Fruit fly (Drosophila melanogaster): ENCODE measurements around the gene CG14543.
A peak's percentile ranks its signal among the peaks of the same experiment; 100 is the strongest.

CG14543 gene

DNA sequence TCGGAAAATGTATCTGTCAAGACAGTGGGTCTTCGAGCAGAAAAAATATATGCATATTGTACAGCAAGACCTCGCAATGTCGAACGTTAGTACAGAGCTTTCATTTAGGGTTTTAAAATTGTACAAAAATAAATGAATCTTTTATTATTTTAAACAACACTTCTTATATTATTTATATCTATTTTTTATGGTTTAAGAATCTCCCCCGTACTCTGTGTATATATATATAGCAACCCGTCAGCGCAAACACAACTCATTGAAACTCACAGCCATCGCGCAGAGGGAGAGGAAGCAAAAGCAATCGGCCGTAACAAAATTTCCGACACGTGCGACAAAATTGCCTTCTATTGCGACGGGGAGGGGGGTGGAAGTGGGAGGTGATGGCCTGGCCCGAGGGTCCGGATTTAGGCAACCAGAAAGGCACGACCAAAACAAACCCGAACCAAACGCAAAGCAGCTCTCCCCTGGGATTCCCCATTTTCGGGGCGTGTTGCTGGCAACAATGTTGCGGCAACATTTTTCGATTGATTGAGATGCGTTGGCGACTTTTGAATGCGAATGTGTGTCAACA lies 49.6 kb downstream of the CG14543 start (continued):
- peak; percentile 99 for TF ChIP-seq CG11504 (tag; optimal IDR thresholded peaks at IDR 0.05)
- TF ChIP-seq CG30431 (GFP tag; optimal IDR thresholded peaks at IDR 0.05), result no peak
- TF ChIP-seq bsh (GFP tag; optimal IDR thresholded peaks at IDR 0.05), result no peak
- TF ChIP-seq chinmo (GFP tag; IDR thresholded peaks at IDR 0.05; ENCODE audit: partially characterized antibody), result no peak
- no peak for TF ChIP-seq trem (tag; optimal IDR thresholded peaks at IDR 0.05)
- TF ChIP-seq CG17186 (GFP tag; optimal IDR thresholded peaks at IDR 0.05), result no peak
- peak; percentile 28 for TF ChIP-seq Max (GFP tag; optimal IDR thresholded peaks at IDR 0.05)
- no peak for TF ChIP-seq CG2116 (GFP tag; optimal IDR thresholded peaks at IDR 0.05)
- peak; percentile 31 for TF ChIP-seq CG17829 (tag; optimal IDR thresholded peaks at IDR 0.05)
- TF ChIP-seq ro (GFP tag; IDR thresholded peaks at IDR 0.05), result 0 out of 2 replicates have a peak, but pooled peaks have one; percentile 28
- no peak for TF ChIP-seq Dip3 (GFP tag; optimal IDR thresholded peaks at IDR 0.05)
- TF ChIP-seq bcd (GFP tag; optimal IDR thresholded peaks at IDR 0.05), result peak; percentile 69
- TF ChIP-seq sd (tag; optimal IDR thresholded peaks at IDR 0.05), result no peak
- TF ChIP-seq CG7357 (GFP tag; IDR thresholded peaks at IDR 0.05), result peak; percentile 48
- TF ChIP-seq CG6689 (GFP tag; IDR thresholded peaks at IDR 0.05), result peak; percentile 66
- TF ChIP-seq CG10147 (GFP tag; optimal IDR thresholded peaks at IDR 0.05), result peak; percentile 69
- TF ChIP-seq tin (GFP tag; optimal IDR thresholded peaks at IDR 0.05), result peak; percentile 8
- TF ChIP-seq Jarid2 (GFP tag; optimal IDR thresholded peaks at IDR 0.05), result no peak
- no peak for TF ChIP-seq CG10462 (GFP tag; optimal IDR thresholded peaks at IDR 0.05)
- TF ChIP-seq CG11398 (GFP tag; optimal IDR thresholded peaks at IDR 0.05), result no peak
- no peak for TF ChIP-seq disco-r (GFP tag; optimal IDR thresholded peaks at IDR 0.05)
- no peak for TF ChIP-seq insv (GFP tag; optimal IDR thresholded peaks at IDR 0.05)
- peak; percentile 64 for TF ChIP-seq klu (GFP tag; IDR thresholded peaks at IDR 0.05)
- TF ChIP-seq CG9609 (GFP tag; optimal IDR thresholded peaks at IDR 0.05), result no peak
- TF ChIP-seq phol (tag; optimal IDR thresholded peaks at IDR 0.05), result peak; percentile 60
- no peak for TF ChIP-seq repo (GFP tag; optimal IDR thresholded peaks at IDR 0.05)
- TF ChIP-seq yki (optimal IDR thresholded peaks at IDR 0.05), result no peak
- no peak for TF ChIP-seq az2 (GFP tag; optimal IDR thresholded peaks at IDR 0.05)
- TF ChIP-seq CHES-1-like (GFP tag; optimal IDR thresholded peaks at IDR 0.05), result no peak
- TF ChIP-seq CG33557 (GFP tag; optimal IDR thresholded peaks at IDR 0.05), result no peak
- no peak for TF ChIP-seq Antp (GFP tag; optimal IDR thresholded peaks at IDR 0.05)
- no peak for TF ChIP-seq salm (tag; optimal IDR thresholded peaks at IDR 0.05)
- TF ChIP-seq Trl (optimal IDR thresholded peaks at IDR 0.05), result no peak
- no peak for TF ChIP-seq Trl (GFP tag; optimal IDR thresholded peaks at IDR 0.05)
- TF ChIP-seq gce (GFP tag; IDR thresholded peaks at IDR 0.05), result no peak
- peak; percentile 40 for TF ChIP-seq nau (GFP tag; optimal IDR thresholded peaks at IDR 0.05)
- peak; percentile 0 for TF ChIP-seq CG18262 (tag; optimal IDR thresholded peaks at IDR 0.05)
- no peak for TF ChIP-seq CG4328 (GFP tag; optimal IDR thresholded peaks at IDR 0.05)
- peak; percentile 75 for TF ChIP-seq CG3281 (GFP tag; optimal IDR thresholded peaks at IDR 0.05)
- TF ChIP-seq CG10565 (GFP tag; optimal IDR thresholded peaks at IDR 0.05), result no peak
- TF ChIP-seq crc (GFP tag; optimal IDR thresholded peaks at IDR 0.05), result no peak
- TF ChIP-seq CG13287 (GFP tag; IDR thresholded peaks at IDR 0.05; ENCODE audit: partially characterized antibody), result no peak
- peak; percentile 81 for TF ChIP-seq CG14441 (GFP tag; IDR thresholded peaks at IDR 0.05)
- no peak for TF ChIP-seq crp (GFP tag; optimal IDR thresholded peaks at IDR 0.05)
- TF ChIP-seq kay (GFP tag; optimal IDR thresholded peaks at IDR 0.05), result no peak
- TF ChIP-seq hth (optimal IDR thresholded peaks at IDR 0.05), result no peak
- TF ChIP-seq CG3847 (GFP tag; IDR thresholded peaks at IDR 0.05), result peak; percentile 70
- peak; percentile 40 for TF ChIP-seq Abd-B (GFP tag; optimal IDR thresholded peaks at IDR 0.05)
- TF ChIP-seq lab (GFP tag; optimal IDR thresholded peaks at IDR 0.05), result peak; percentile 87
- TF ChIP-seq CG16779 (GFP tag; IDR thresholded peaks at IDR 0.05), result no peak
- TF ChIP-seq CG12659 (GFP tag; optimal IDR thresholded peaks at IDR 0.05), result no peak
